Fruit fly (Drosophila melanogaster) whole organism, pupa: ENCODE measurements around the gene sav.

Experiments used
- CG10348 ChIP-seq: fragments of 200-800 bp; sonication (Bioruptor generic); IDR thresholded peaks from 2 replicates; pipeline ENCODE4 v1.3.6; 2022; ENCODE audit warnings: missing biosample characterization, missing genetic modification characterization
- CG12605 ChIP-seq: fragments of 200-800 bp; sonication (Bioruptor generic); IDR thresholded peaks from 2 replicates; pipeline ENCODE4 v1.3.6; 2022; ENCODE audit warnings: missing biosample characterization, missing genetic modification characterization
- CG13204 ChIP-seq: fragments of 200-800 bp; sonication (Bioruptor generic); optimal IDR thresholded peaks from 2 replicates; lab custom pipeline; 2018; ENCODE audit warnings: missing biosample characterization, mild to moderate bottlenecking, missing genetic modification characterization, moderate library complexity
- CG14655 ChIP-seq: fragments of 200-800 bp; sonication (Bioruptor generic); optimal IDR thresholded peaks from 3 replicates; lab custom pipeline; 2017; ENCODE audit warnings: mild to moderate bottlenecking, missing biosample characterization, missing genetic modification reagents, missing genetic modification characterization
- CG15710 ChIP-seq: fragments of 200-800 bp; sonication (Bioruptor generic); optimal IDR thresholded peaks from 2 replicates; lab custom pipeline; 2018; ENCODE audit warnings: missing biosample characterization, mild to moderate bottlenecking, missing genetic modification characterization, moderate library complexity
- CG17806 ChIP-seq: fragments of 200-800 bp; sonication (Bioruptor generic); optimal IDR thresholded peaks from 2 replicates; lab custom pipeline; 2018; ENCODE audit warnings: missing biosample characterization, mild to moderate bottlenecking, missing genetic modification characterization, moderate library complexity
- CG32121 ChIP-seq: fragments of 200-800 bp; sonication (Bioruptor generic); IDR thresholded peaks from 2 replicates; pipeline ENCODE4 v1.3.6; 2022; ENCODE audit warnings: missing biosample characterization, missing genetic modification characterization
- CG34367 ChIP-seq: fragments of 200-800 bp; sonication (Bioruptor generic); optimal IDR thresholded peaks from 2 replicates; lab custom pipeline; 2018; ENCODE audit warnings: missing biosample characterization, mild to moderate bottlenecking, missing genetic modification characterization
- CG4496 ChIP-seq: fragments of 200-800 bp; sonication (Bioruptor generic); IDR thresholded peaks from 3 replicates; pipeline ENCODE4 v1.3.6; 2022; ENCODE audit warnings: missing biosample characterization, missing genetic modification characterization
- CG8159 ChIP-seq: fragments of 200-800 bp; sonication (Bioruptor generic); optimal IDR thresholded peaks from 3 replicates; lab custom pipeline; 2018; ENCODE audit warnings: missing biosample characterization, mild to moderate bottlenecking, missing genetic modification characterization, moderate library complexity
- CG8301 ChIP-seq: fragments of 200-800 bp; sonication (Bioruptor generic); optimal IDR thresholded peaks from 2 replicates; lab custom pipeline; 2018; ENCODE audit warnings: missing biosample characterization, mild to moderate bottlenecking, missing genetic modification characterization
- CG9948 ChIP-seq: fragments of 200-800 bp; sonication (Bioruptor generic); optimal IDR thresholded peaks from 2 replicates; lab custom pipeline; 2018; ENCODE audit warnings: missing biosample characterization, mild to moderate bottlenecking, missing genetic modification characterization, moderate library complexity
- D1 ChIP-seq: fragments of 200-800 bp; sonication (Bioruptor generic); optimal IDR thresholded peaks from 2 replicates; lab custom pipeline; 2018; ENCODE audit warnings: missing biosample characterization, mild to moderate bottlenecking, missing genetic modification characterization, moderate library complexity
- EcR ChIP-seq: fragments of 200-800 bp; sonication (Bioruptor generic); optimal IDR thresholded peaks from 3 replicates; lab custom pipeline; 2019; ENCODE audit warnings: missing biosample characterization, missing genetic modification characterization, mild to moderate bottlenecking, moderate library complexity, missing genetic modification reagents
- Ets98B ChIP-seq: fragments of 200-800 bp; sonication (Bioruptor generic); IDR thresholded peaks from 2 replicates; pipeline ENCODE4 v1.3.6; 2022; ENCODE audit warnings: missing biosample characterization, missing genetic modification characterization
- Pif1A ChIP-seq: fragments of 200-800 bp; sonication (Bioruptor generic); optimal IDR thresholded peaks from 3 replicates; lab custom pipeline; 2016; ENCODE audit warnings: missing biosample characterization, missing genetic modification characterization
- Pif1B ChIP-seq: fragments of 200-800 bp; sonication (Bioruptor generic); optimal IDR thresholded peaks from 3 replicates; lab custom pipeline; 2016; ENCODE audit warnings: missing biosample characterization, missing genetic modification characterization
- Snoo ChIP-seq: fragments of 200-800 bp; sonication (Bioruptor generic); optimal IDR thresholded peaks from 3 replicates; lab custom pipeline; 2017; ENCODE audit warnings: missing biosample characterization, mild to moderate bottlenecking, missing genetic modification characterization, inconsistent platforms
- fd96Ca ChIP-seq: fragments of 200-800 bp; sonication (Bioruptor generic); IDR thresholded peaks from 3 replicates; pipeline ENCODE4 v1.3.6; 2022; ENCODE audit warnings: missing biosample characterization, missing genetic modification characterization
- gl ChIP-seq: fragments of 200-800 bp; sonication (Bioruptor generic); optimal IDR thresholded peaks from 2 replicates; lab custom pipeline; 2018; ENCODE audit warnings: missing biosample characterization, mild to moderate bottlenecking, missing genetic modification characterization
- rn ChIP-seq: fragments of 200-800 bp; sonication (Bioruptor generic); IDR thresholded peaks from 2 replicates; pipeline ENCODE4 v1.3.6; 2022; ENCODE audit warnings: missing biosample characterization, missing genetic modification characterization

Gene sav

DNA sequence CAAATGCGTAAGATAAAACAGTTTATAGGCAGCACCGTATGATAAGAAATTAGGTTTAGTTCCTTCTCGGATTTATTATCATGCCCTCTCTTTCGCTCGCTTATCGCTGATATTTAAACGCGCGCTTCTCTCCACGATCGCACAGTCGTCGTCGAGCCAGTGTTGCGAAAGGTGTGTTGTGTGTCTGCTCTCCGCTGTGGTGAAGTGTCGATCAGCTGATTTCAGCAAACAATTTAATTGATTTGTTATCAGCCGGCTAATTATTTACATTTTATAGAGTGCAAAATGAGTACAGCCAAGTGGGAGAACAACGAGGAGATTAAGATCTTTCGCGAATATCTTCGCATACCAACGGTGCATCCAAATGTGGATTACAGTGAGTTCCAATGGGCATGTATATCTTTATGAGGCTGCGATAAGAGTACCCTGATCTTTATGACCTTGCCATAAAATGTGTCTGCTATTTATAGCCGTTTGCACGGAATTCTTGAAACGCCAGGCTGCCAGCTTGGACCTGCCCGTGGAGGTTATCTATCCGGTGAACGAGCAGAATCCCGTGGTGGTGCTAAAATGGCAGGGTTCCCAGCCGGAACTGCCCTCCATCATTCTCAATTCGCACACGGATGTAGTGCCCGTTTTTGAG, 30.6 kb upstream of the sav start, which contains the start of the genes CG17110 and CG6726:
Gene CG17110, plus strand, starts transcription at position 139 of the 643 bp plus-strand sequence.
Gene CG6726, plus strand, starts transcription at position 139 of the 643 bp plus-strand sequence.
- no peak for TF ChIP-seq Pif1B
- no peak for TF ChIP-seq CG9948
- no peak for TF ChIP-seq CG32121 (GFP tag; lab: Robert Waterston, UW)
- no peak for TF ChIP-seq CG15710 (tag; lab: Kevin White, UChicago)
- no peak for TF ChIP-seq CG12605
- no peak for TF ChIP-seq CG8159 (tag; lab: Kevin White, UChicago)
- no peak for TF ChIP-seq Ets98B (GFP tag; lab: Robert Waterston, UW)
- TF ChIP-seq CG10348 (GFP tag; lab: Robert Waterston, UW), result no peak
- TF ChIP-seq rn (GFP tag; lab: Robert Waterston, UW), result no peak
- TF ChIP-seq CG8301, result no peak
- TF ChIP-seq EcR (GFP tag; lab: Kevin White, UChicago), result no peak
- TF ChIP-seq CG14655 (GFP tag; lab: Kevin White, UChicago), result no peak
- no peak for TF ChIP-seq fd96Ca
- no peak for TF ChIP-seq Pif1A (GFP tag; lab: Kevin White, UChicago)
- TF ChIP-seq CG34367 (tag; lab: Kevin White, UChicago), result no peak
- TF ChIP-seq CG4496, result no peak
- TF ChIP-seq CG17806 (tag; lab: Kevin White, UChicago), result no peak

DNA sequence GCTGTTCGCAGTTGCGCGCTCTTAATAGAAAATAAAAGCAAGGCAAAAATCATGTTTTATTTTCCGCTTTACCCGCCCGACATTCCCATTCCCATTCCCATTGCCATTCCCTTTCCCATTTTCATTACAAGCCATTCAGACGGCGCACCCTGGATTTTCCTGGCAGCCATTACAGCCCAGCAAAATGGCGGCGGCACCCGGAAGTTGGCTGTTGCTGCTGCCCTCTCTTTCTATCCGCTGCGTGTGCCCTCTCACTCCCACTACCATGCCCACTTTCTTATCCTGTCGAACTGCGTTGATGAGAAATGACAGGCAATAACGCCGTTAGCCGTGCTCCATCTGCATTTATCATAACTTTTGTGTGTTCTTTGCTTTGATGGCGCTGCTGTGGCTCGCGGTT, 27.1 kb upstream of the sav start:
- TF ChIP-seq Snoo (tag; lab: Kevin White, UChicago) (no peak), EcR (GFP tag; lab: Kevin White, UChicago) (no peak), CG13204 (GFP tag; lab: Kevin White, UChicago) (no peak), gl (no peak), fd96Ca (no peak), Pif1B (no peak), Ets98B (GFP tag; lab: Robert Waterston, UW) (no peak), CG8301 (no peak), Pif1A (GFP tag; lab: Kevin White, UChicago) (no peak), CG34367 (tag; lab: Kevin White, UChicago) (no peak), rn (GFP tag; lab: Robert Waterston, UW) (no peak), CG14655 (GFP tag; lab: Kevin White, UChicago) (no peak), CG15710 (tag; lab: Kevin White, UChicago) (no peak), CG8159 (tag; lab: Kevin White, UChicago) (no peak), CG4496 (no peak), CG32121 (GFP tag; lab: Robert Waterston, UW) (no peak), D1 (tag; lab: Kevin White, UChicago) (no peak), CG17806 (tag; lab: Kevin White, UChicago) (no peak)

DNA sequence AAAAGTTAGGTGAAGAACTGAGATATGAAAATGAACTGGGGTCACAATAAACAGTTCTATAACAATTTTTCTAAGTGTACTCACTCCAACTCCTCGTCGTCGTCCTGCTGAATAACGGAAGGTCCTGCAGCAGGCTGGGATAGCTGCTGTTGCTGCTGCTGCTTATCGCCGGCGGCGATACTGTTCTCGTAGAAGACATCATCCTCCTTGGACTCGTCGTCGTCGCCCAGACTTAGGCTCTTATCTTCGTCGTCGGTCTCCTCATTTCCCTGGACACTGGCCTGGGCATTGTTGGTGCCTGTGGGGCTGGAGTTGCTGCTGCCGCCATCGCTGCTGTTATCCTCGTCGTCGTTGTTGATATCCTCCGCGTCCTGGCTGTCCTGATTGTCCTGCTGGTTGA, 20.2 kb upstream of the sav start:
- TF ChIP-seq CG8159 (tag; lab: Kevin White, UChicago) (no peak), CG14655 (GFP tag; lab: Kevin White, UChicago) (no peak), CG8301 (no peak), CG32121 (GFP tag; lab: Robert Waterston, UW) (no peak), Pif1B (no peak), D1 (tag; lab: Kevin White, UChicago) (no peak)
- TF ChIP-seq, all 21 proteins: peak for 0

DNA sequence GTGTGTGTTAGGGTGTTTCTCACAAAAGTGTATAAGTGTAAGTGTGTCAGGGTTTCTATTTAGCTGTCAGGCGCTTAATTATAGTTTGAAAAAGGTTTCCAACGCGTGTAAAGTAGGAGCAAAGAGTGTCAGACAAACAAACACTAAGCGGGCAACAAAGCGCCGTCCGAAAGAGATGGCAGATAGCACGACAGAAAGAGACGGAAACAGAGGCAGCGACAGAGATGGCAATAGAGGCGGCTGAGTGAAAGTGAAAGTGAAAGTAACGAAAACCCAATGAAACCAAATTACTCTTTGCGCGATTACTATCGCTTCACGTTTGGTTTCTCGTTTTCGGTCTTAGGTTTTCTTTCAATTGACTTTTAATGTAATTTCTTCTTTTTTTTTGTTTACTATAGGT, 13.4 kb upstream of the sav start:
- no peak for TF ChIP-seq CG13204 (GFP tag; lab: Kevin White, UChicago)
- no peak for TF ChIP-seq rn (GFP tag; lab: Robert Waterston, UW)
- TF ChIP-seq fd96Ca, result no peak
- no peak for TF ChIP-seq CG12605
- TF ChIP-seq D1 (tag; lab: Kevin White, UChicago), result no peak
- TF ChIP-seq Ets98B (GFP tag; lab: Robert Waterston, UW), result no peak
- TF ChIP-seq CG8159 (tag; lab: Kevin White, UChicago), result no peak
- no peak for TF ChIP-seq CG10348 (GFP tag; lab: Robert Waterston, UW)
- TF ChIP-seq Pif1A (GFP tag; lab: Kevin White, UChicago), result no peak
- TF ChIP-seq CG32121 (GFP tag; lab: Robert Waterston, UW), result no peak
- TF ChIP-seq Pif1B, result no peak
- no peak for TF ChIP-seq gl

DNA sequence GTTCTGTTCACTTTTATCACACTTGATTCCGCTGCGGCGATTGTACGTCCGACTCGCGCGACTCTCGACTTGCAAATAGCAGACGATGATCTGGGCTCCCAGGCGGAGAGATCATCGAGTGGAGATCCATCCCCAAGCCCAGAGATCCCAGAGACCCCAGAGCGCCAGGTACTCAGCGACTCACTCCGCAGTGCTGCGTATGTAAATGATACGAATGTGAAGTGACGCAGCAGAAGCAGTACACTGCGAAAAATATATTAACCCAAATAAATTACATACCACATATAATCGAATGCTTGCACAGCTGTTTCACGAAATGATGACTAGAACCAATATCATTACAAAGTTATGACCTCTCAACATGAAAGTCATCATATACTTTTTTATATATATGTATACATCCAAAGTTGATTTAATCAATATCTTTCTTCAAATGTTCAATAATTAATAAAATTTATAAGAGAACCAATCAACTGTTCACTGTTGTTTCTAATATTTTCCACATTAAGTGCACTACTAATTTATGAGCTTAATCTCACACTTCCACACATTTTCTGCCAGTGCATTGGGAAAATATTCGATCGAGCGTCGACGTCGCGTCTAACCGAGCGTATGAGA, 6.2 kb upstream of the sav start, which contains the start of gene CG17111:
Gene CG17111, minus strand, starts transcription at position 51 of the 618 bp plus-strand sequence.
- TF ChIP-seq CG9948 (no peak), D1 (tag; lab: Kevin White, UChicago) (no peak), CG34367 (tag; lab: Kevin White, UChicago) (no peak), Snoo (tag; lab: Kevin White, UChicago) (no peak), EcR (GFP tag; lab: Kevin White, UChicago) (no peak), CG17806 (tag; lab: Kevin White, UChicago) (no peak), CG4496 (no peak), CG32121 (GFP tag; lab: Robert Waterston, UW) (no peak), CG8301 (no peak), gl (no peak), CG12605 (no peak), Pif1A (GFP tag; lab: Kevin White, UChicago) (no peak)

DNA sequence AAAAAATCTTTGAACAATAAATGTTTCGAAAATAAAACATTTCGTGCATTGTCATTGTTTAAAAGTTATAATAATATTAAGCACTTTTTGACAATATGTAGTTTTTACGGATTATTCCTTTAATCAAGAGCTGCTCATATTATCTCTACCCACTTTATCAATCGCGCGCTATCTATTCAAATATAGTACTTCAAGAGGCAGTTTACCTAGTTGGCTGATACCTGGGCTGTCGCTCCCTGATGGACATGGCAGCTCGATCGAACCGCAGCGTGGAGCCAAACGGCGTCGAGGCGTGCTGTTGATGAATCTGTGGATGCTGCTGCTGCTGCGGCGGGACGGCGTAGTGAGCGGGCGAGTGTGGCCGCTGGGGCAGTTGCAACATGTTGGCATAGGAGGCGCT, 938 bp downstream of the sav start:
- TF ChIP-seq CG8301 (no peak), CG8159 (tag; lab: Kevin White, UChicago) (no peak), CG4496 (no peak)
